Fruit fly (Drosophila melanogaster) whole organism, wandering third instar larva: ENCODE results near the gene CG10570.

Experiments
- Hr78 ChIP-seq: fragments of >200 bp; optimal IDR thresholded peaks from 2 replicates; lab custom pipeline; 2017; ENCODE audit warnings: missing biosample characterization, missing genetic modification characterization
- N ChIP-seq: fragments of >200 bp; optimal IDR thresholded peaks from 2 replicates; lab custom pipeline; 2018; ENCODE audit warnings: missing biosample characterization, missing external identifiers, missing genetic modification characterization

DNA sequence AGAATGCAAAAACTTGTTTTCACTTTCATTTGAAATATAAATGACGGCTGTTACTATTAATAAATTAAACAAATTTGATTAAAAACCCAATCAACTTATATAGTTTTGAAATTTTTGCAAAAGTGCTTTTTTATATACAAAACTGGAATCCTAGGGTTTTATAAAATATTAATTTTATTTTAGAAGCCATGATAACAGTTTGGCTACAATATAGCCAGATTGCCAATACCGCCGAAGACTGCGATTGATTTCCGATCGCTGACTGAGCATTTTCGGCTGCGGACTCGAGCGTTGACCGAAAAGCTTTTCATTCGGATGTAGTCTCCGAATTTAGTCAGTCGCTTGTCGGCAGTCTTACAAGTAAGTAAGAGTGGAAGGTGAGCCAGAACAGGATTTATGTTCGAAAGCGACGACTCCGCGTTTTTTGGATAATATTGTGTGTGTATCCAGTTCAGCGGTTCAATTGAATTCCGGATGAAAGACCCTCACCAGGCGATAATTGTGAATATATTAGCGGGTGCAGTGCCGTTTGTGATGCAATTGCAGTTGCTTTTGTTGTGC, 12.3 kb upstream of the CG10570 start, which contains the start of gene Ugt36D1:
- no peak for TF ChIP-seq Hr78 (GFP tag; lab: Kevin White, UChicago)
- no peak for TF ChIP-seq N (GFP tag; lab: Kevin White, UChicago)
